Worm (Caenorhabditis elegans) whole organism, mixed stage, embryonic: Measurements from ENCODE around the gene W03D2.9.

ENCODE experiments used
- ceh-43 ChIP-seq: fragments of 200-800 bp; sonication (Bioruptor generic); optimal IDR thresholded peaks from 2 replicates; lab custom pipeline; 2018; ENCODE audit warnings: mild to moderate bottlenecking, missing genetic modification characterization, moderate library complexity, missing compliant biosample characterization
- ces-1 ChIP-seq: fragments of 150-350 bp; optimal IDR thresholded peaks from 2 replicates; lab custom pipeline; 2014; ENCODE audit warnings: missing biosample characterization, missing genetic modification reagents, missing genetic modification characterization
- elt-3 ChIP-seq: fragments of 150-350 bp; optimal IDR thresholded peaks from 2 replicates; lab custom pipeline; 2014; ENCODE audit warnings: missing biosample characterization, missing genetic modification characterization
- lin-13 ChIP-seq: fragments of 150-350 bp; optimal IDR thresholded peaks from 2 replicates; lab custom pipeline; 2014; ENCODE audit warnings: missing biosample characterization, missing genetic modification characterization
- mep-1 ChIP-seq: fragments of 150-350 bp; optimal IDR thresholded peaks from 2 replicates; lab custom pipeline; 2017; ENCODE audit warnings: missing biosample characterization, missing genetic modification reagents, missing genetic modification characterization, inconsistent platforms
- nhr-237 ChIP-seq: fragments of 150-350 bp; optimal IDR thresholded peaks from 2 replicates; lab custom pipeline; 2014; ENCODE audit warnings: missing biosample characterization, missing genetic modification characterization
- snpc-4 ChIP-seq: fragments of 150-350 bp; optimal IDR thresholded peaks from 2 replicates; lab custom pipeline; 2014; ENCODE audit warnings: missing biosample characterization, missing genetic modification characterization

DNA sequence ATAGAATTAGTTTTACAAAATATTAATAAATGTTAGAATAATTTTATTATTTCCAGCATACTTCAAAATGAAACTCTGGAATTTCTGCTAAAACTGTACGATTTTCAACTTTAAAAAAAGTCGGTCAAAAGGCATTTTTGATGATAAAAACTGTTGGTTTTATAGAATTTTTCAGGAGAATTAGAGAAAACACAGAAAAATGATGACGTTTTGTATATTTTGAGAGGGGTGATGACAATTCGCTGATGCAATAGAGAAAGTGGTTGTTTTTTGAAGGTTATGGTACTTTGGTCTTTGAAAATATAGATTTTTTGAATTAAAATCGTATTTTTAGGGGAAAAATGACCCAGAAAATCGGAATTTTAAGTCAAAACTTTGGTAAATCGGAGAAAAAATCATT lies 10.5 kb upstream of the W03D2.9 start:
- TF ChIP-seq snpc-4 (tag; lab: Kevin White, UChicago) (no peak), mep-1 (tag; lab: Kevin White, UChicago) (no peak), ceh-43 (GFP tag; lab: Kevin White, UChicago) (no peak), ces-1 (GFP tag; lab: Kevin White, UChicago) (no peak), lin-13 (tag; lab: Kevin White, UChicago) (no peak), elt-3 (tag; lab: Kevin White, UChicago) (no peak), nhr-237 (tag; lab: Kevin White, UChicago) (no peak)
